Worm (Caenorhabditis elegans): Measurements from ENCODE around the gene F38A1.9.

DNA sequence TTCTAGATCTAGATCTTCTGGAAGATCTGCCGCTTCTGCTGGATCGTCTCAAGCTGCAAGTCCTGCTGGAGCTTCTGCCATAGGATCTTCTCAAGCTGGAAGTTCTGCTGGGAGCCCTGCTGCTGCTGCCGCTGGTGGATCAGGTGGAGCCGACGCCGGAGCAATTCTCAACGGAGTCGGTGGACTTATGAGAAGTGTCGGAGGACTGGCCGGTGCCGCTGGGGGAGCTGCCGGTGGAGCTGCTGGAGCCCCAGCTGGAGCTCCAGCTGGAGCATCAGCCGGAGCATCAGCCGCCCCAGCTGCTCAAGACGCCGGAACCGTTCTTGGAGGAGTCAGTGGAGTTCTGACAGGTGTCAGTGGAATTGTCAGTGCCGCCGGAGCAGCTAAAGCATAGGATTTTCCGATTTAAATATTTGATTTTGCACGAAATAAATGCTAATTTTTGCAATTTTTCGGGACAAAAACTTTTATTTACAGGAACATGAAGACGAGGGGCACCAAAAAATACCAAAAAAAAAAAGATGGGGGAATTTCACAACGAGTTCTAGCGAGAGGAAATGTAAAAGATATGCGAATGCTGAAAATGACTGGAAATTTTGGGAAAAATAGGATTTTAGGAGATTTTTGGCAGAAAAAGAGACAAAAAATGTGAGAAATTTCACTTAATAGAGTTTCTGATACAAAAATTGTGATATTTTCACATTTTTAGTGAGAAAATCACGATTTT, 12.6 kb downstream of the F38A1.9 start:
- TF ChIP-seq hmg-4 (GFP tag; optimal IDR thresholded peaks at IDR 0.05) (no peak), flt-1 (GFP tag; IDR thresholded peaks at IDR 0.05) (no peak), aly-1 (tag; optimal IDR thresholded peaks at IDR 0.05) (no peak), sea-1 (GFP tag; conservative IDR thresholded peaks at IDR 0.05) (no peak), pes-1 (GFP tag; IDR thresholded peaks at IDR 0.05) (no peak), ets-7 (tag; optimal IDR thresholded peaks at IDR 0.05) (no peak), ama-1 (optimal IDR thresholded peaks at IDR 0.05) (no peak), scrt-1 (GFP tag; IDR thresholded peaks at IDR 0.05) (no peak), hnd-1 (tag; optimal IDR thresholded peaks at IDR 0.05) (no peak)
